Worm (Caenorhabditis elegans) whole organism, L4/young adult: ENCODE measurements around the gene T07E3.4.

Experiments used
- W03F9.2 ChIP-seq: fragments of 150-350 bp; optimal IDR thresholded peaks from 2 replicates; lab custom pipeline; 2014; ENCODE audit warnings: missing biosample characterization, missing genetic modification characterization
- dao-5 ChIP-seq: sonication (generic microtip); optimal IDR thresholded peaks from 2 replicates; lab custom pipeline; 2016; ENCODE audit warnings: missing genotype, missing genetic modification characterization, moderate library complexity, missing compliant biosample characterization
- him-1 ChIP-seq: sonication (generic microtip); optimal IDR thresholded peaks from 2 replicates; lab custom pipeline; 2016; ENCODE audit warnings: missing genotype, missing genetic modification reagents, missing genetic modification characterization, missing compliant biosample characterization

DNA sequence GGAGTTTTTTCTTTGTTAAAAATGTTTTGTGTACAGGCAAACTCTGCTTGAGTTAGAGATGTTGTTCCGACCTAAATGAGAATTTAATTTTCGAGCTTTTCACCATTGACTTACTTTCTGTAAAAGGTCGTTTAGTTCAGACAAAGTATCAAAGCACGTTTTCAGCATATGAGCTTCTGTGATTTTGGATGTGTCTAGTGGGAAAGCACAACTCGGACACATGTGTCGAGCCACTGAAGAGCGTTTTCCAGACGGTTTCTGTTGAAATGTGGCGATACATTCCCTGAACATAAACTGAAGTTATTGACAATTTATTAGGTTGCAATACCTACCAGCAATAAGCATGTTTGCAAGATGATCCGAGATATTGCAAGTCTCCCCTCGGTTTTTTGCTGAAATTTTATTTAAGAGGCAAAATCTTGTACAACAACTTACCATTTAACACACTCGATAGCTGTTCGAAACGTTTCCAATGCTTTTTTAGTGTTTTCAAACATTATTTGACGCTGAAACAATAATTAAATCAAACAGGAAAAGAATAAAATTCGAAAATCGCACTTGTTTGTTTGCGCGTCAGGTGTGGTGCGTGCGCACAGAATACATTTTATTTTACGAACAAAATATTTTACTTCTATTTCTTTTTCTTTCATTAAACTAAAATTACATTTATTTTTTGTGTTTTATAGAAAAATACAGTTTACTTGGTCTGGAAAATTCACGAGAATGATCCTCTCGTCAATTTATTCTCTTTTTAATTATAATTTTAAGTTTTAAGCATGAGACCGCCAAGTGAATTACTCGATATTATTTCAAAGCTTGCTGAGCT, 8.6 kb upstream of the T07E3.4 start, which contains the start of the genes brd-1 and K04C2.2:
- TF ChIP-seq W03F9.2 (no peak), him-1 (tag; lab: Kevin White, UChicago) (no peak), dao-5 (tag; lab: Kevin White, UChicago) (no peak)
